Fruit fly (Drosophila melanogaster) whole organism, embryonic: Measurements from ENCODE around the gene Moe.

ENCODE experiments used
- ATbp ChIP-seq: fragments of 200-800 bp; sonication (Bioruptor generic); optimal IDR thresholded peaks from 2 replicates; lab custom pipeline; 2017; ENCODE audit warnings: missing biosample characterization, mild to moderate bottlenecking, missing genetic modification characterization, missing genetic modification reagents
- Bdp1 ChIP-seq: fragments of 200-800 bp; sonication (Bioruptor generic); optimal IDR thresholded peaks from 3 replicates; lab custom pipeline; 2016; ENCODE audit warnings: missing biosample characterization, missing genetic modification characterization
- CG10321 ChIP-seq: fragments of 200-800 bp; sonication (Bioruptor generic); IDR thresholded peaks from 2 replicates; pipeline ENCODE4 v1.3.6; 2022; ENCODE audit warnings: missing biosample characterization, missing genetic modification characterization
- CG10431 ChIP-seq: fragments of 200-800 bp; sonication (Bioruptor generic); optimal IDR thresholded peaks from 3 replicates; lab custom pipeline; 2018; ENCODE audit warnings: missing biosample characterization, mild to moderate bottlenecking, missing genetic modification characterization
- CG11504 ChIP-seq: fragments of 200-800 bp; sonication (Bioruptor generic); optimal IDR thresholded peaks from 3 replicates; lab custom pipeline; 2019; ENCODE audit warnings: missing biosample characterization, mild to moderate bottlenecking, missing genetic modification characterization, moderate library complexity
- CG11560 ChIP-seq: fragments of 200-800 bp; sonication (Bioruptor generic); IDR thresholded peaks from 3 replicates; pipeline ENCODE4 v1.3.6; 2022; ENCODE audit warnings: missing biosample characterization, missing genetic modification characterization
- CG12219 ChIP-seq: fragments of 200-800 bp; sonication (Bioruptor generic); optimal IDR thresholded peaks from 3 replicates; lab custom pipeline; 2018; ENCODE audit warnings: missing biosample characterization, mild to moderate bottlenecking, missing genetic modification characterization
- CG12236 ChIP-seq: fragments of 200-800 bp; sonication (Bioruptor generic); optimal IDR thresholded peaks from 2 replicates; lab custom pipeline; 2016; ENCODE audit warnings: missing biosample characterization, missing genetic modification characterization
- CG13123 ChIP-seq: fragments of 200-800 bp; sonication (Bioruptor generic); optimal IDR thresholded peaks from 2 replicates; lab custom pipeline; 2016; ENCODE audit warnings: missing biosample characterization, missing genetic modification characterization
- CG13424 ChIP-seq: fragments of 200-800 bp; sonication (Bioruptor generic); optimal IDR thresholded peaks from 2 replicates; lab custom pipeline; 2019; ENCODE audit warnings: missing biosample characterization, mild to moderate bottlenecking, missing genetic modification characterization, moderate library complexity
- CG13624 ChIP-seq: fragments of 200-800 bp; sonication (Bioruptor generic); optimal IDR thresholded peaks from 2 replicates; lab custom pipeline; 2016; ENCODE audit warnings: missing biosample characterization, missing genetic modification characterization
- CG14014 ChIP-seq: fragments of 200-800 bp; sonication (Bioruptor generic); IDR thresholded peaks from 2 replicates; pipeline ENCODE4 v1.3.6; 2022; ENCODE audit warnings: missing biosample characterization, missing genetic modification characterization
- CG14710 ChIP-seq: fragments of 200-800 bp; sonication (Bioruptor generic); optimal IDR thresholded peaks from 3 replicates; lab custom pipeline; 2019; ENCODE audit warnings: missing biosample characterization, mild to moderate bottlenecking, missing genetic modification characterization, moderate library complexity
- CG15601 ChIP-seq: fragments of 200-800 bp; sonication (Bioruptor generic); optimal IDR thresholded peaks from 3 replicates; lab custom pipeline; 2019; ENCODE audit warnings: missing biosample characterization, mild to moderate bottlenecking, missing genetic modification characterization, moderate library complexity
- CG1603 ChIP-seq: fragments of 200-800 bp; sonication (Bioruptor generic); optimal IDR thresholded peaks from 2 replicates; lab custom pipeline; 2019; ENCODE audit warnings: missing biosample characterization, mild to moderate bottlenecking, missing genetic modification characterization, moderate library complexity
- CG16813 ChIP-seq: fragments of 200-800 bp; sonication (Bioruptor generic); IDR thresholded peaks from 3 replicates; pipeline ENCODE4 v1.3.6; 2022; ENCODE audit warnings: missing biosample characterization, missing genetic modification characterization; ENCODE audit not compliant: partially characterized antibody
- CG17568 ChIP-seq: fragments of 200-800 bp; sonication (Bioruptor generic); optimal IDR thresholded peaks from 2 replicates; lab custom pipeline; 2018; ENCODE audit warnings: missing biosample characterization, mild to moderate bottlenecking, missing genetic modification characterization, moderate library complexity
- CG1792 ChIP-seq: fragments of 200-800 bp; sonication (Bioruptor generic); optimal IDR thresholded peaks from 2 replicates; lab custom pipeline; 2016; ENCODE audit warnings: missing biosample characterization, missing genetic modification characterization
- CG4707 ChIP-seq: fragments of 200-800 bp; sonication (Bioruptor generic); optimal IDR thresholded peaks from 2 replicates; lab custom pipeline; 2018; ENCODE audit warnings: missing biosample characterization, mild to moderate bottlenecking, missing genetic modification characterization, moderate library complexity
- CG4854 ChIP-seq: fragments of 200-800 bp; sonication (Bioruptor generic); optimal IDR thresholded peaks from 2 replicates; lab custom pipeline; 2016; ENCODE audit warnings: missing biosample characterization, missing genetic modification characterization, inconsistent platforms
- CG6254 ChIP-seq: fragments of 200-800 bp; sonication (Bioruptor generic); optimal IDR thresholded peaks from 3 replicates; lab custom pipeline; 2017; ENCODE audit warnings: mild to moderate bottlenecking, missing biosample characterization, missing genetic modification reagents, missing genetic modification characterization
- CG8359 ChIP-seq: fragments of 200-800 bp; sonication (Bioruptor generic); optimal IDR thresholded peaks from 2 replicates; lab custom pipeline; 2017; ENCODE audit warnings: missing biosample characterization, mild to moderate bottlenecking, missing genetic modification characterization, borderline replicate concordance
- CrebB ChIP-seq: fragments of 200-800 bp; sonication (Bioruptor generic); optimal IDR thresholded peaks from 3 replicates; lab custom pipeline; 2018; ENCODE audit warnings: missing biosample characterization, mild to moderate bottlenecking, missing genetic modification characterization
- E2f2 ChIP-seq: fragments of 200-800 bp; sonication (Bioruptor generic); IDR thresholded peaks from 2 replicates; pipeline ENCODE4 v1.3.6; 2022; ENCODE audit warnings: missing biosample characterization, missing genetic modification characterization
- Ets65A ChIP-seq: fragments of 200-800 bp; sonication (Bioruptor generic); peaks from one replicate; lab custom pipeline; 2016; ENCODE audit warnings: missing biosample characterization, missing genetic modification characterization
- Hand ChIP-seq: fragments of 200-800 bp; sonication (Bioruptor generic); optimal IDR thresholded peaks from 2 replicates; lab custom pipeline; 2017; ENCODE audit warnings: mild to moderate bottlenecking, missing biosample characterization, missing genetic modification reagents, missing genetic modification characterization
- Med ChIP-seq: fragments of 200-800 bp; sonication (Bioruptor generic); peaks from one replicate; lab custom pipeline; 2016; ENCODE audit warnings: missing biosample characterization, missing genetic modification characterization, mild to moderate bottlenecking, inconsistent platforms, moderate library complexity
- Stat92E ChIP-seq, 3 experiments: fragments of >200 bp in 2 of 3; fragments of 200-800 bp in 1 of 3; sonication (Bioruptor generic) in 1 of 3; optimal IDR thresholded peaks; 2 replicates each; lab custom pipeline; 2017 to 2019; ENCODE audit warnings: missing biosample characterization in 3 of 3, missing genetic modification characterization in 3 of 3, mild to moderate bottlenecking in 1 of 3, moderate library complexity in 1 of 3
- bcd ChIP-seq: fragments of 200-800 bp; sonication (Bioruptor generic); optimal IDR thresholded peaks from 2 replicates; lab custom pipeline; 2017; ENCODE audit warnings: missing biosample characterization, mild to moderate bottlenecking, missing genetic modification characterization
- cg ChIP-seq: fragments of 200-800 bp; sonication (Bioruptor generic); optimal IDR thresholded peaks from 3 replicates; lab custom pipeline; 2019; ENCODE audit warnings: missing biosample characterization, mild to moderate bottlenecking, missing genetic modification characterization, moderate library complexity
- chinmo ChIP-seq: fragments of 200-800 bp; sonication (Bioruptor generic); IDR thresholded peaks from 4 replicates; pipeline ENCODE4 v1.3.6; 2022; ENCODE audit warnings: missing biosample characterization, missing genetic modification characterization; ENCODE audit not compliant: partially characterized antibody
- cwo ChIP-seq: fragments of 200-800 bp; sonication (Bioruptor generic); optimal IDR thresholded peaks from 3 replicates; lab custom pipeline; 2017; ENCODE audit warnings: missing biosample characterization, missing genetic modification characterization, mild to moderate bottlenecking, moderate library complexity, missing genetic modification reagents
- ems ChIP-seq: fragments of 200-800 bp; sonication (Bioruptor generic); optimal IDR thresholded peaks from 3 replicates; lab custom pipeline; 2016; ENCODE audit warnings: missing biosample characterization, missing genetic modification characterization
- grn ChIP-seq: fragments of 200-800 bp; sonication (Bioruptor generic); optimal IDR thresholded peaks from 3 replicates; lab custom pipeline; 2017; ENCODE audit warnings: missing biosample characterization, missing genetic modification characterization
- gro ChIP-seq: fragments of 200-800 bp; sonication (Bioruptor generic); optimal IDR thresholded peaks from 2 replicates; lab custom pipeline; 2016; ENCODE audit warnings: missing biosample characterization, missing genetic modification characterization
- ham ChIP-seq: fragments of 200-800 bp; sonication (Bioruptor generic); IDR thresholded peaks from 2 replicates; pipeline ENCODE4 v1.3.6; 2022; ENCODE audit warnings: missing biosample characterization, missing genetic modification characterization
- kni ChIP-seq: fragments of 200-800 bp; sonication (Bioruptor generic); optimal IDR thresholded peaks from 3 replicates; lab custom pipeline; 2017; ENCODE audit warnings: mild to moderate bottlenecking, missing biosample characterization, missing genetic modification reagents, missing genetic modification characterization
- lola ChIP-seq, 3 experiments: fragments of >200 bp in 2 of 3; fragments of 200-800 bp in 1 of 3; sonication (Bioruptor generic) in 1 of 3; optimal IDR thresholded peaks; 2 replicates each; lab custom pipeline; 2017 to 2019; ENCODE audit warnings: missing biosample characterization in 3 of 3, missing genetic modification characterization in 3 of 3, mild to moderate bottlenecking in 1 of 3, moderate library complexity in 1 of 3
- lov ChIP-seq, 2 experiments: fragments of 200-800 bp in 1 of 2; fragments of >200 bp in 1 of 2; sonication (Bioruptor generic) in 1 of 2; IDR thresholded peaks in 1 of 2; optimal IDR thresholded peaks in 1 of 2; 2 replicates in 1 of 2; 3 replicates in 1 of 2; pipeline versions ENCODE4 v1.3.6 to Lab custom; 2017 to 2022; ENCODE audit warnings: missing biosample characterization in 1 of 2, missing genetic modification characterization in 1 of 2
- rib ChIP-seq: fragments of 200-800 bp; sonication (Bioruptor generic); IDR thresholded peaks from 2 replicates; pipeline ENCODE4 v1.3.6; 2022; ENCODE audit warnings: missing biosample characterization, missing genetic modification characterization
- slbo ChIP-seq: fragments of 200-800 bp; sonication (Bioruptor generic); IDR thresholded peaks from 2 replicates; pipeline ENCODE4 v1.3.6; 2022; ENCODE audit warnings: missing biosample characterization, missing genetic modification characterization
- sob ChIP-seq: fragments of 200-800 bp; sonication (Bioruptor generic); IDR thresholded peaks from 2 replicates; pipeline ENCODE4 v1.3.6; 2022; ENCODE audit warnings: missing biosample characterization, missing genetic modification characterization
- sqz ChIP-seq: fragments of 200-800 bp; sonication (Bioruptor generic); optimal IDR thresholded peaks from 3 replicates; lab custom pipeline; 2018; ENCODE audit warnings: missing biosample characterization, mild to moderate bottlenecking, missing genetic modification characterization
- sr ChIP-seq: fragments of 200-800 bp; sonication (Bioruptor generic); IDR thresholded peaks from 3 replicates; pipeline ENCODE4 v1.3.6; 2022; ENCODE audit warnings: missing biosample characterization, missing genetic modification characterization
- stwl ChIP-seq: fragments of 200-800 bp; sonication (Bioruptor generic); optimal IDR thresholded peaks from 3 replicates; lab custom pipeline; 2018; ENCODE audit warnings: missing biosample characterization, mild to moderate bottlenecking, missing genetic modification characterization, moderate library complexity
- trem ChIP-seq: fragments of 200-800 bp; optimal IDR thresholded peaks from 3 replicates; lab custom pipeline; 2019; ENCODE audit warnings: missing biosample characterization, mild to moderate bottlenecking, missing genetic modification characterization, moderate library complexity
- vvl ChIP-seq: fragments of 200-800 bp; sonication (Bioruptor generic); IDR thresholded peaks from 2 replicates; pipeline ENCODE4 v1.3.6; 2022; ENCODE audit warnings: missing biosample characterization, missing genetic modification characterization
- wek ChIP-seq: fragments of 200-800 bp; sonication (Bioruptor generic); optimal IDR thresholded peaks from 3 replicates; lab custom pipeline; 2018; ENCODE audit warnings: missing biosample characterization, mild to moderate bottlenecking, missing genetic modification characterization, moderate library complexity

Gene Moe

DNA sequence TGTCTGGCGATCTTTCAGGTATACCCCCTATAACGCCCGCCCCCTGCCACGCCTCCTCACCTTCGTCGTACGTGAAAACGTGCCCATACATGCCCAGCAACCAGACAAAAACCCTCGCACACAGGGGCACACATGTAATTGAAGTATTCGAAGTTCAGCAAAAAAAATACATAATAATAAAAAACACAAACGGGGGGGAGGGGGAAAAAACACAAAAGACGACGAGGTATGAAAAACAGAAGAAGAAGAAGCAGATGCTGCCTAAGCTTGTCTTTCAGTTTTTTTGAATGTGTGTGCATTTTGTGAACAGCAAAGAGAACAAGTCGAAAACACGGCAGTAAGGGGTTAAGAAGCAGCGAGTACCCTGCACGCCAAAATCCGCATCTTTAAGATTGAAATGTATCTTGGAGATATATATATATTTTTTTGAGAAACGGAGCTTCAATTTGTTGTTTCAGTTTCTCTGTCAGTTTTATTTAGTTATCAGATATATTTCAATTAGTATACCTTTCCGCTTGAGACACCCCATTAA, 9.2 kb downstream of the Moe start (continued):
- no peak for TF ChIP-seq rib (GFP tag; lab: Robert Waterston, UW)
- TF ChIP-seq Stat92E (GFP tag; optimal IDR thresholded peaks at IDR 0.05; lab: Kevin White, UChicago) = no peak
- no peak for TF ChIP-seq CG13624
- no peak for TF ChIP-seq ham (GFP tag; lab: Robert Waterston, UW)
- TF ChIP-seq CG11560 (tag; lab: Robert Waterston, UW) = no peak
- TF ChIP-seq sob = 0 out of 2 replicates have a peak, but pooled peaks have one; percentile 10
- TF ChIP-seq cwo (GFP tag; lab: Kevin White, UChicago) = no peak
- TF ChIP-seq Ets65A (GFP tag; lab: Kevin White, UChicago) = no peak
- TF ChIP-seq CG1792 (GFP tag; lab: Kevin White, UChicago) = no peak
- no peak for TF ChIP-seq bcd (GFP tag; lab: Kevin White, UChicago)
- no peak for TF ChIP-seq CG13424 (tag; lab: Kevin White, UChicago)
- peak; percentile 83 for TF ChIP-seq CG6254 (GFP tag; lab: Kevin White, UChicago)
- no peak for TF ChIP-seq trem
- TF ChIP-seq ems (GFP tag; lab: Kevin White, UChicago) = no peak
- TF ChIP-seq lov (optimal IDR thresholded peaks at IDR 0.05; lab: Kevin White, UChicago) = no peak
- no peak for TF ChIP-seq lov (GFP tag; IDR thresholded peaks at IDR 0.05; lab: Robert Waterston, UW)
- TF ChIP-seq sqz (GFP tag; lab: Kevin White, UChicago) = peak; percentile 26
- no peak for TF ChIP-seq CG14710 (tag; lab: Kevin White, UChicago)
- TF ChIP-seq CrebB = no peak

DNA sequence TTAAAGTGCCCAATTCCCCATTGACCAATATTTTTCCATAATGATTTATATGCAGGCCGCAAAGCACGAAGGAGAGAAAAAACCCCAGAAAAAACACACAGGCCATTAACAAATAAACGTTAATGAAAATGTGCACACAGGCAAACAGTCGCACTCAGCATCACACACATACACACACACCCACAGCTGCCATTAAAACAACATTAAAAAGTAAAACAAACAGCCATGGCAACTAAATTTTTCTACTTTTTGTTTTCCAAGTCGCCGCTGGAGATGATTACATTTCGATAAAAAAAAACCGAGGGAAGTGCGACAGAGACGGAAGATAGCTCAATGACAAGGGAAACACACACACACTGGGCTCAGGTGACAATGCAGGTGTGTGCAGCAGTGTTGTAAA, 10.7 kb downstream of the Moe start:
- TF ChIP-seq CG4854 = no peak
- peak; percentile 62 for TF ChIP-seq Med (GFP tag; lab: Kevin White, UChicago)
- no peak for TF ChIP-seq CG12236 (GFP tag; lab: Kevin White, UChicago)
- TF ChIP-seq Hand (GFP tag; lab: Kevin White, UChicago) = no peak
- no peak for TF ChIP-seq slbo
- TF ChIP-seq wek (GFP tag; lab: Kevin White, UChicago) = peak; percentile 25
- TF ChIP-seq sob = no peak
- TF ChIP-seq CG13123 (GFP tag; lab: Kevin White, UChicago) = no peak
- no peak for TF ChIP-seq CG10321 (GFP tag; lab: Robert Waterston, UW)
- peak; percentile 60 for TF ChIP-seq kni (GFP tag; lab: Kevin White, UChicago)
- 0 out of 2 replicates have a peak, but pooled peaks have one; percentile 24 for TF ChIP-seq vvl (GFP tag; lab: Robert Waterston, UW)
- TF ChIP-seq CG10431 (GFP tag; lab: Kevin White, UChicago) = peak; percentile 3
- TF ChIP-seq CG14014 (GFP tag; lab: Robert Waterston, UW) = peak; percentile 37; the same call in 1 of the 2 replicates
- peak; percentile 17 for TF ChIP-seq CG4707 (GFP tag; lab: Kevin White, UChicago)
- TF ChIP-seq CG16813 (GFP tag; lab: Robert Waterston, UW) = no peak
- TF ChIP-seq cg (GFP tag; lab: Kevin White, UChicago) = peak; percentile 67
- no peak for TF ChIP-seq Bdp1
- no peak for TF ChIP-seq CG17568
- TF ChIP-seq stwl (tag; lab: Kevin White, UChicago) = peak; percentile 50
- TF ChIP-seq ATbp (GFP tag; lab: Kevin White, UChicago) = peak; percentile 58
- no peak for TF ChIP-seq CG11504 (tag; lab: Kevin White, UChicago)
- 0 out of 4 replicates have a peak, but pooled peaks have one; percentile 51 for TF ChIP-seq chinmo (GFP tag; lab: Robert Waterston, UW)
- peak; percentile 19 for TF ChIP-seq grn (GFP tag; lab: Kevin White, UChicago)
- TF ChIP-seq CG15601 (tag; lab: Kevin White, UChicago) = peak; percentile 17
- no peak for TF ChIP-seq gro (GFP tag; lab: Kevin White, UChicago)
- TF ChIP-seq CG12219 = peak; percentile 24
- TF ChIP-seq lola (GFP tag; optimal IDR thresholded peaks at IDR 0.05; lab: Kevin White, UChicago) = no peak
- TF ChIP-seq sr = no peak
- TF ChIP-seq CG8359 = no peak
- TF ChIP-seq CG1603 (tag; lab: Kevin White, UChicago) = peak; percentile 4
- TF ChIP-seq E2f2 = no peak
